Worm (Caenorhabditis elegans) whole organism, late embryonic: ENCODE data around the gene rnp-7.

Experiments
- C08G9.2 ChIP-seq: sonication (generic microtip); optimal IDR thresholded peaks from 2 replicates; lab custom pipeline; 2016; ENCODE audit warnings: mild to moderate bottlenecking, missing genetic modification characterization, moderate library complexity, missing compliant biosample characterization
- F13H6.1 ChIP-seq: sonication (generic microtip); optimal IDR thresholded peaks from 2 replicates; lab custom pipeline; 2016; ENCODE audit warnings: missing genetic modification characterization, missing compliant biosample characterization
- K02D7.2 ChIP-seq: sonication (generic microtip); optimal IDR thresholded peaks from 2 replicates; lab custom pipeline; 2017; ENCODE audit warnings: mild to moderate bottlenecking, missing genetic modification characterization, missing compliant biosample characterization
- ahr-1 ChIP-seq: sonication (generic microtip); optimal IDR thresholded peaks from 2 replicates; lab custom pipeline; 2016; ENCODE audit warnings: missing genetic modification characterization, missing compliant biosample characterization
- ama-1 ChIP-seq: fragments of 150-350 bp; optimal IDR thresholded peaks from 2 replicates; lab custom pipeline; 2014
- ceh-14 ChIP-seq: sonication (generic microtip); optimal IDR thresholded peaks from 2 replicates; lab custom pipeline; 2016; ENCODE audit warnings: missing genotype, missing genetic modification characterization, missing compliant biosample characterization
- ceh-18 ChIP-seq: sonication (generic microtip); optimal IDR thresholded peaks from 2 replicates; lab custom pipeline; 2016; ENCODE audit warnings: missing genetic modification characterization, missing compliant biosample characterization
- ceh-2 ChIP-seq: sonication (generic microtip); optimal IDR thresholded peaks from 2 replicates; lab custom pipeline; 2016; ENCODE audit warnings: missing genotype, missing genetic modification characterization, missing compliant biosample characterization
- ceh-30 ChIP-seq: fragments of 150-350 bp; optimal IDR thresholded peaks from 2 replicates; lab custom pipeline; 2014; ENCODE audit warnings: missing biosample characterization, missing genetic modification characterization
- ceh-31 ChIP-seq: sonication (generic microtip); optimal IDR thresholded peaks from 2 replicates; lab custom pipeline; 2016; ENCODE audit warnings: missing genetic modification characterization, missing compliant biosample characterization
- ceh-45 ChIP-seq: fragments of 200-800 bp; sonication (Bioruptor generic); IDR thresholded peaks from 2 replicates; pipeline ENCODE4 v1.3.6; 2022; ENCODE audit warnings: missing genetic modification reagents, missing genetic modification characterization, missing compliant biosample characterization
- ceh-48 ChIP-seq: sonication (generic microtip); optimal IDR thresholded peaks from 2 replicates; lab custom pipeline; 2016; ENCODE audit warnings: missing genetic modification characterization, inconsistent platforms, missing compliant biosample characterization
- ceh-6 ChIP-seq: fragments of 200-800 bp; sonication (Bioruptor generic); optimal IDR thresholded peaks from 2 replicates; lab custom pipeline; 2018; ENCODE audit warnings: mild to moderate bottlenecking, missing genetic modification characterization, missing compliant biosample characterization
- dve-1 ChIP-seq: sonication (generic microtip); optimal IDR thresholded peaks from 2 replicates; lab custom pipeline; 2017; ENCODE audit warnings: antibody characterized with exemption, mild to moderate bottlenecking, missing genetic modification characterization, missing compliant biosample characterization
- ets-4 ChIP-seq: sonication (generic microtip); optimal IDR thresholded peaks from 2 replicates; lab custom pipeline; 2016; ENCODE audit warnings: missing genetic modification characterization, missing compliant biosample characterization
- eyg-1 ChIP-seq: sonication (generic microtip); optimal IDR thresholded peaks from 2 replicates; lab custom pipeline; 2016; ENCODE audit warnings: missing genotype, missing genetic modification characterization, missing compliant biosample characterization
- fax-1 ChIP-seq: sonication (generic microtip); optimal IDR thresholded peaks from 2 replicates; lab custom pipeline; 2016; ENCODE audit warnings: missing genotype, missing genetic modification characterization, missing compliant biosample characterization
- fkh-10 ChIP-seq: fragments of 150-350 bp; optimal IDR thresholded peaks from 2 replicates; lab custom pipeline; 2014; ENCODE audit warnings: missing biosample characterization, missing genetic modification reagents, missing genetic modification characterization
- fkh-6 ChIP-seq: sonication (generic microtip); optimal IDR thresholded peaks from 2 replicates; lab custom pipeline; 2016; ENCODE audit warnings: missing genetic modification characterization, missing compliant biosample characterization
- hlh-30 ChIP-seq: sonication (generic microtip); optimal IDR thresholded peaks from 2 replicates; lab custom pipeline; 2017; ENCODE audit warnings: antibody characterized with exemption, missing genetic modification characterization, missing compliant biosample characterization; ENCODE audit not compliant: insufficient read depth
- hlh-8 ChIP-seq: sonication (generic microtip); optimal IDR thresholded peaks from 2 replicates; lab custom pipeline; 2016; ENCODE audit warnings: missing genotype, missing genetic modification characterization, missing compliant biosample characterization
- nfya-1 ChIP-seq: sonication (generic microtip); optimal IDR thresholded peaks from 2 replicates; lab custom pipeline; 2017; ENCODE audit warnings: missing genetic modification characterization, mild to moderate bottlenecking, missing compliant biosample characterization, antibody characterized with exemption, moderate library complexity
- nhr-11 ChIP-seq: fragments of 150-350 bp; optimal IDR thresholded peaks from 2 replicates; lab custom pipeline; 2014; ENCODE audit warnings: missing biosample characterization, missing genetic modification characterization
- nhr-232 ChIP-seq: sonication (generic microtip); optimal IDR thresholded peaks from 2 replicates; lab custom pipeline; 2016; ENCODE audit warnings: missing genetic modification characterization, missing compliant biosample characterization
- pat-9 ChIP-seq: fragments of 200-800 bp; sonication (Bioruptor generic); optimal IDR thresholded peaks from 2 replicates; lab custom pipeline; 2018; ENCODE audit warnings: mild to moderate bottlenecking, missing genetic modification characterization, moderate library complexity, missing compliant biosample characterization
- pha-2 ChIP-seq: sonication (generic microtip); optimal IDR thresholded peaks from 2 replicates; lab custom pipeline; 2017; ENCODE audit warnings: mild to moderate bottlenecking, missing genetic modification characterization, missing compliant biosample characterization
- pqm-1 ChIP-seq: sonication (generic microtip); optimal IDR thresholded peaks from 2 replicates; lab custom pipeline; 2016; ENCODE audit warnings: missing genetic modification characterization, missing compliant biosample characterization
- ref-2 ChIP-seq: sonication (generic microtip); optimal IDR thresholded peaks from 2 replicates; lab custom pipeline; 2016; ENCODE audit warnings: missing genetic modification characterization, missing compliant biosample characterization
- rnt-1 ChIP-seq: sonication (generic microtip); optimal IDR thresholded peaks from 2 replicates; lab custom pipeline; 2016; ENCODE audit warnings: missing genetic modification characterization, missing compliant biosample characterization
- sdc-2 ChIP-seq: sonication (generic microtip); optimal IDR thresholded peaks from 2 replicates; lab custom pipeline; 2016; ENCODE audit warnings: missing genotype, missing genetic modification characterization, missing compliant biosample characterization
- syd-9 ChIP-seq: sonication (generic microtip); optimal IDR thresholded peaks from 2 replicates; lab custom pipeline; 2016; ENCODE audit warnings: mild to moderate bottlenecking, missing genetic modification characterization, moderate library complexity, missing compliant biosample characterization
- tbx-2 ChIP-seq: sonication (generic microtip); optimal IDR thresholded peaks from 2 replicates; lab custom pipeline; 2016; ENCODE audit warnings: missing genetic modification characterization, missing compliant biosample characterization
- ttx-3 ChIP-seq: sonication (generic microtip); optimal IDR thresholded peaks from 2 replicates; lab custom pipeline; 2016; ENCODE audit warnings: missing genetic modification reagents, missing genetic modification characterization, missing compliant biosample characterization
- unc-42 ChIP-seq: sonication (generic microtip); optimal IDR thresholded peaks from 2 replicates; lab custom pipeline; 2016; ENCODE audit warnings: missing genotype, missing genetic modification characterization, missing compliant biosample characterization
- unc-55 ChIP-seq: sonication (generic microtip); optimal IDR thresholded peaks from 2 replicates; lab custom pipeline; 2017; ENCODE audit warnings: missing biosample characterization, missing genetic modification reagents, missing genetic modification characterization
- zip-5 ChIP-seq: sonication (generic microtip); optimal IDR thresholded peaks from 2 replicates; lab custom pipeline; 2016; ENCODE audit warnings: missing genetic modification characterization, missing compliant biosample characterization

Gene rnp-7

DNA sequence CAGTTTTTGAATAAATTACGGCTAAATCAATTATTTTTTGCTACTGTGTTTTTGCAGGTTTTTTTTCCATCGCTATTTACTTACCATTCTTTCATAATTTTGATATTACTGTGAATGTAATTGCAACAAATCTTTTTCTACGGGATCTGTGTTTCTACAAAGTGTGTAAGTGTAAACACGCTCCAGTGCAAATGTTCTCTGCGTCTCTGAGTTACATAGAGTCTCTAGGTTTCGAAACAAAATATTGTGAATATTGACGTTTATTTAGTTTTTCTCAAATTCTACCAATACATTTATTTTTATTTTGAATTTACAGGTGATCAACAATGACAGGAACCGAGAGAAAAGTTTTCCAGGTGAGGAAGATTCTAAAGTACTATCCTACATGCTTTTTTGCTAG, 23.1 kb upstream of the rnp-7 start, which contains the start of gene yju-2:
Gene yju-2 (plus strand): TSS at position 315 of the 400 bp plus-strand sequence.
- TF ChIP-seq ceh-18 (tag; lab: Kevin White, UChicago), result no peak
- TF ChIP-seq C08G9.2, result peak; percentile 21
- TF ChIP-seq ets-4 (tag; lab: Kevin White, UChicago), result peak; percentile 22
- TF ChIP-seq ceh-6 (GFP tag; lab: Kevin White, UChicago), result no peak
- no peak for TF ChIP-seq hlh-8 (tag; lab: Kevin White, UChicago)
- TF ChIP-seq tbx-2 (tag; lab: Kevin White, UChicago), result peak; percentile 57
- TF ChIP-seq ref-2 (tag; lab: Kevin White, UChicago), result peak; percentile 47
- TF ChIP-seq nfya-1 (tag; lab: Kevin White, UChicago), result peak; percentile 27
- peak; percentile 66 for TF ChIP-seq ceh-31 (tag; lab: Kevin White, UChicago)
- peak; percentile 14 for TF ChIP-seq unc-42
- no peak for TF ChIP-seq nhr-11 (tag; lab: Kevin White, UChicago)
- TF ChIP-seq sdc-2 (tag; lab: Kevin White, UChicago), result peak; percentile 2
- TF ChIP-seq fkh-10 (GFP tag; lab: Kevin White, UChicago), result no peak
- peak; percentile 26 for TF ChIP-seq zip-5 (tag; lab: Kevin White, UChicago)
- TF ChIP-seq ceh-2 (tag; lab: Kevin White, UChicago), result peak; percentile 51
- TF ChIP-seq ahr-1 (tag; lab: Kevin White, UChicago), result no peak
- TF ChIP-seq, all 69 proteins: peak for 10

ce11 chrIII:7181822-7182221, 20.9 kb upstream of the rnp-7 start, which contains the start of gene epg-4:
epg-4 (plus strand) TSS chrIII:7182167.
- TF ChIP-seq rnt-1 (tag; lab: Kevin White, UChicago), result peak; percentile 34
- no peak for TF ChIP-seq dve-1 (tag; lab: Kevin White, UChicago)
- peak; percentile 12 for TF ChIP-seq ceh-18 (tag; lab: Kevin White, UChicago)
- no peak for TF ChIP-seq ceh-14
- no peak for TF ChIP-seq zip-5 (tag; lab: Kevin White, UChicago)
- no peak for TF ChIP-seq fax-1 (tag; lab: Kevin White, UChicago)
- TF ChIP-seq K02D7.2 (tag; lab: Kevin White, UChicago), result no peak
- TF ChIP-seq syd-9 (tag; lab: Kevin White, UChicago), result no peak
- TF ChIP-seq ref-2 (tag; lab: Kevin White, UChicago), result peak; percentile 32
- TF ChIP-seq ceh-30 (tag; lab: Kevin White, UChicago), result no peak
- TF ChIP-seq hlh-30, result peak; percentile 91
- TF ChIP-seq pqm-1, result no peak
- TF ChIP-seq ahr-1 (tag; lab: Kevin White, UChicago), result no peak
- TF ChIP-seq ceh-31 (tag; lab: Kevin White, UChicago), result peak; percentile 73
- TF ChIP-seq unc-42, result peak; percentile 3
- TF ChIP-seq pha-2 (tag; lab: Kevin White, UChicago), result no peak
- no peak for TF ChIP-seq ceh-48 (tag; lab: Kevin White, UChicago)
- TF ChIP-seq ttx-3 (tag; lab: Kevin White, UChicago), result peak; percentile 11
- no peak for TF ChIP-seq unc-55 (GFP tag; lab: Kevin White, UChicago)
- no peak for TF ChIP-seq pat-9
- no peak for TF ChIP-seq fkh-6
- no peak for TF ChIP-seq ama-1 (lab: Kevin White, UChicago)
- TF ChIP-seq tbx-2 (tag; lab: Kevin White, UChicago), result peak; percentile 22
- TF ChIP-seq nhr-232 (tag; lab: Kevin White, UChicago), result no peak
- TF ChIP-seq ceh-6 (GFP tag; lab: Kevin White, UChicago), result no peak
- TF ChIP-seq ceh-45 (GFP tag; lab: Robert Waterston, UW), result no peak
- TF ChIP-seq eyg-1 (tag; lab: Kevin White, UChicago), result no peak

- TF ChIP-seq dve-1 (tag; lab: Kevin White, UChicago) (no peak), F13H6.1 (tag; lab: Kevin White, UChicago) (no peak)
Observed at ce11 chrIII:7180613-7181012, 19.7 kb upstream of the rnp-7 start, which contains the start of gene ndab-2. ndab-2 (plus strand) TSS chrIII:7180752.
